Worm (Caenorhabditis elegans) whole organism, L2 larva: ENCODE data around the gene C46F9.5.

ENCODE experiments used
- F13H6.1 ChIP-seq: sonication (generic microtip); optimal IDR thresholded peaks from 2 replicates; lab custom pipeline; 2016; ENCODE audit warnings: missing genetic modification characterization, missing compliant biosample characterization
- R02D3.7 ChIP-seq: fragments of 150-350 bp; optimal IDR thresholded peaks from 2 replicates; lab custom pipeline; 2014; ENCODE audit warnings: missing biosample characterization, missing genetic modification characterization
- Y55F3AM.14 ChIP-seq: fragments of 200-800 bp; sonication (Bioruptor generic); optimal IDR thresholded peaks from 2 replicates; lab custom pipeline; 2018; ENCODE audit warnings: mild to moderate bottlenecking, missing genetic modification characterization, missing compliant biosample characterization
- alr-1 ChIP-seq: fragments of 150-350 bp; optimal IDR thresholded peaks from 2 replicates; lab custom pipeline; 2014; ENCODE audit warnings: missing biosample characterization, missing genetic modification characterization
- aly-2 ChIP-seq: fragments of 150-350 bp; optimal IDR thresholded peaks from 2 replicates; lab custom pipeline; 2014; ENCODE audit warnings: missing biosample characterization, missing genetic modification characterization
- ceh-82 ChIP-seq: fragments of 150-350 bp; optimal IDR thresholded peaks from 2 replicates; lab custom pipeline; 2014; ENCODE audit warnings: missing biosample characterization, missing genetic modification characterization
- crh-2 ChIP-seq: sonication (generic microtip); optimal IDR thresholded peaks from 2 replicates; lab custom pipeline; 2017; ENCODE audit warnings: missing biosample characterization, missing genetic modification characterization
- egl-27 ChIP-seq: sonication (generic microtip); optimal IDR thresholded peaks from 3 replicates; lab custom pipeline; 2017; ENCODE audit warnings: missing biosample characterization, missing genetic modification reagents, missing genetic modification characterization
- elt-1 ChIP-seq: fragments of 150-350 bp; optimal IDR thresholded peaks from 2 replicates; lab custom pipeline; 2014; ENCODE audit warnings: missing biosample characterization, missing genetic modification characterization
- fos-1 ChIP-seq: fragments of 150-350 bp; optimal IDR thresholded peaks from 2 replicates; lab custom pipeline; 2014; ENCODE audit warnings: missing biosample characterization, missing genetic modification characterization
- gmeb-1 ChIP-seq: fragments of 150-350 bp; optimal IDR thresholded peaks from 2 replicates; lab custom pipeline; 2014; ENCODE audit warnings: missing biosample characterization, missing genetic modification characterization
- lin-11 ChIP-seq: fragments of 150-350 bp; sonication (generic microtip); optimal IDR thresholded peaks from 2 replicates; lab custom pipeline; 2014; ENCODE audit warnings: missing biosample characterization, missing genetic modification characterization, inconsistent platforms, mixed read lengths
- lsy-2 ChIP-seq, 2 experiments: fragments of 150-350 bp in 1 of 2; sonication (generic microtip) in 1 of 2; optimal IDR thresholded peaks; 2 replicates each; lab custom pipeline; 2014 to 2017; ENCODE audit warnings: missing biosample characterization in 2 of 2, missing genetic modification characterization in 2 of 2
- mab-5 ChIP-seq: fragments of 150-350 bp; optimal IDR thresholded peaks from 2 replicates; lab custom pipeline; 2014; ENCODE audit warnings: missing biosample characterization, missing genetic modification characterization
- mbf-1 ChIP-seq: sonication (generic microtip); optimal IDR thresholded peaks from 2 replicates; lab custom pipeline; 2017; ENCODE audit warnings: missing biosample characterization, missing genetic modification characterization
- mdl-1 ChIP-seq, 2 experiments: fragments of 150-350 bp in 1 of 2; sonication (generic microtip) in 1 of 2; optimal IDR thresholded peaks; 2 replicates each; lab custom pipeline; 2017; ENCODE audit warnings: missing biosample characterization in 2 of 2, missing genetic modification characterization in 2 of 2
- nhr-10 ChIP-seq: sonication (generic microtip); optimal IDR thresholded peaks from 2 replicates; lab custom pipeline; 2017; ENCODE audit warnings: missing biosample characterization, missing genetic modification characterization
- nhr-11 ChIP-seq: fragments of 150-350 bp; optimal IDR thresholded peaks from 2 replicates; lab custom pipeline; 2014; ENCODE audit warnings: missing biosample characterization, missing genetic modification characterization
- nhr-12 ChIP-seq: fragments of 150-350 bp; optimal IDR thresholded peaks from 2 replicates; lab custom pipeline; 2014; ENCODE audit warnings: missing biosample characterization, missing genetic modification characterization
- nhr-21 ChIP-seq: fragments of 150-350 bp; optimal IDR thresholded peaks from 2 replicates; lab custom pipeline; 2014; ENCODE audit warnings: missing biosample characterization, missing genetic modification characterization
- nhr-23 ChIP-seq: fragments of 150-350 bp; optimal IDR thresholded peaks from 2 replicates; lab custom pipeline; 2014; ENCODE audit warnings: missing biosample characterization, missing genetic modification reagents, missing genetic modification characterization
- nhr-237 ChIP-seq: fragments of 150-350 bp; optimal IDR thresholded peaks from 2 replicates; lab custom pipeline; 2014; ENCODE audit warnings: missing biosample characterization, missing genetic modification characterization
- nhr-25 ChIP-seq: fragments of 150-350 bp; sonication (generic microtip); optimal IDR thresholded peaks from 3 replicates; lab custom pipeline; 2014; ENCODE audit warnings: missing biosample characterization, missing genetic modification characterization
- nhr-6 ChIP-seq: fragments of 150-350 bp; optimal IDR thresholded peaks from 2 replicates; lab custom pipeline; 2014; ENCODE audit warnings: missing biosample characterization, missing genetic modification characterization
- nhr-77 ChIP-seq: fragments of 150-350 bp; optimal IDR thresholded peaks from 2 replicates; lab custom pipeline; 2014; ENCODE audit warnings: missing biosample characterization, missing genetic modification characterization
- peb-1 ChIP-seq: fragments of 150-350 bp; optimal IDR thresholded peaks from 2 replicates; lab custom pipeline; 2014; ENCODE audit warnings: missing biosample characterization, missing genetic modification characterization
- skn-1 ChIP-seq: sonication (generic microtip); optimal IDR thresholded peaks from 2 replicates; lab custom pipeline; 2017; ENCODE audit warnings: missing biosample characterization, missing genetic modification characterization
- sma-3 ChIP-seq: sonication (generic microtip); optimal IDR thresholded peaks from 2 replicates; lab custom pipeline; 2016; ENCODE audit warnings: missing genetic modification reagents, missing genetic modification characterization, missing compliant biosample characterization
- sma-9 ChIP-seq, 2 experiments: fragments of 150-350 bp in 1 of 2; sonication (generic microtip) in 1 of 2; optimal IDR thresholded peaks; 2 replicates each; lab custom pipeline; 2014 to 2016; ENCODE audit warnings: missing genetic modification characterization in 2 of 2, mild to moderate bottlenecking in 1 of 2, missing biosample characterization in 1 of 2, missing compliant biosample characterization in 1 of 2, missing genetic modification reagents in 1 of 2, moderate library complexity in 1 of 2
- snpc-4 ChIP-seq: fragments of 150-350 bp; optimal IDR thresholded peaks from 2 replicates; lab custom pipeline; 2014; ENCODE audit warnings: missing biosample characterization, missing genetic modification characterization
- unc-39 ChIP-seq: fragments of 150-350 bp; optimal IDR thresholded peaks from 2 replicates; lab custom pipeline; 2014; ENCODE audit warnings: missing biosample characterization, missing genetic modification characterization
- unc-62 ChIP-seq: fragments of 150-350 bp; optimal IDR thresholded peaks from 2 replicates; lab custom pipeline; 2014; ENCODE audit warnings: missing biosample characterization, missing genetic modification reagents, missing genetic modification characterization
- zag-1 ChIP-seq: fragments of 150-350 bp; optimal IDR thresholded peaks from 2 replicates; lab custom pipeline; 2014; ENCODE audit warnings: missing biosample characterization, missing genetic modification characterization
- ztf-11 ChIP-seq: sonication (generic microtip); optimal IDR thresholded peaks from 2 replicates; lab custom pipeline; 2017; ENCODE audit warnings: missing biosample characterization, missing genetic modification characterization
- ztf-4 ChIP-seq: fragments of 150-350 bp; optimal IDR thresholded peaks from 2 replicates; lab custom pipeline; 2014; ENCODE audit warnings: missing biosample characterization, missing genetic modification characterization

C46F9.5 gene

DNA sequence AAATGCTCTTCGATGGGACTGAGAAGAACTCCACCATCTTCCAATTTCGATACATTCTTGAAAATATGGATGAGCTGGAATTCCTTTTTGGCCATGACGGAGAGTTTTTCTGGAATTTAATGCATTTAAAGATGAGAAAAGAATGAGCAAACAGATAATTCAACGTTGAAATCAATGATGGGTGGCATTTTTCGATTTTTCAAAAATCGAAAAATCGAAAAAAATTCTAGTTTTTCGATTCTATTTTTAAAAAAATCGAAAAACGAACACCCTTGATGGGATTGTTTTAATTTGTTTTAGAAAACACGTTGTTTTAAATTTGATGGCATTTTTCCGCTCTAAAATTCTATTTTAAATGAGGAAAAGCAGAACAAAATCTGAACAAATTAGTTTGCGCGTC lies 17.4 kb downstream of the C46F9.5 start, which contains the start of gene math-31:
math-31 (minus strand) TSS at position 101 of the 400 bp plus-strand sequence.
- TF ChIP-seq unc-62 (GFP tag; lab: Kevin White, UChicago) (no peak), nhr-11 (no peak), elt-1 (tag; lab: Kevin White, UChicago) (no peak), nhr-25 (tag; lab: Kevin White, UChicago) (no peak), unc-39 (no peak), sma-9 (GFP tag; optimal IDR thresholded peaks at IDR 0.05; lab: Kevin White, UChicago) (no peak), sma-9 (tag; optimal IDR thresholded peaks at IDR 0.05; lab: Kevin White, UChicago) (no peak)

DNA sequence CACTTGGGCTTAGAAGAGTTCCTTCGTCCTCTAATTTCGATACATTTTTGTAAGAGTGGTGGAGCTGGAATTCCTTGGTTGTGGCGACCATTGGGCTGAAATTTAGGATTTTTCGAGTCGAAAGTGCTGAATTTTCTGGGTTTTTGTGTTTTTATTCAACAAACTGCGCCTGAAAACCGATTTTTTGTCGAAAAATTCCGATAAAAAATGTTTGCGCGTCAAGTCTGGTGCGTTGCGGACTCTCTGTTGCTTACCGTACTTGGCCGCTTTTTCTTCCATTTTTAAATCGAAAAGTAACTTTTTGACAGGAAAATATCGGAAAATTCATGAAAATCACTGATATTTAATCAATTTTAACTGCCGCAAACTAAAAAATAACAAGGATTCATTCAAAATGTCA lies 22.5 kb downstream of the C46F9.5 start, which contains the start of gene bath-4:
bath-4 (minus strand) TSS at position 101 of the 400 bp plus-strand sequence.
- TF ChIP-seq skn-1 (tag; lab: Kevin White, UChicago): no peak
- TF ChIP-seq nhr-11: no peak
- no peak for TF ChIP-seq lsy-2 (tag; optimal IDR thresholded peaks at IDR 0.05; lab: Kevin White, UChicago)
- no peak for TF ChIP-seq R02D3.7 (tag; lab: Kevin White, UChicago)
- no peak for TF ChIP-seq nhr-21 (tag; lab: Kevin White, UChicago)
- no peak for TF ChIP-seq peb-1 (tag; lab: Kevin White, UChicago)
- no peak for TF ChIP-seq alr-1 (tag; lab: Kevin White, UChicago)
- TF ChIP-seq nhr-77: no peak
- TF ChIP-seq nhr-6: no peak
- no peak for TF ChIP-seq F13H6.1

DNA sequence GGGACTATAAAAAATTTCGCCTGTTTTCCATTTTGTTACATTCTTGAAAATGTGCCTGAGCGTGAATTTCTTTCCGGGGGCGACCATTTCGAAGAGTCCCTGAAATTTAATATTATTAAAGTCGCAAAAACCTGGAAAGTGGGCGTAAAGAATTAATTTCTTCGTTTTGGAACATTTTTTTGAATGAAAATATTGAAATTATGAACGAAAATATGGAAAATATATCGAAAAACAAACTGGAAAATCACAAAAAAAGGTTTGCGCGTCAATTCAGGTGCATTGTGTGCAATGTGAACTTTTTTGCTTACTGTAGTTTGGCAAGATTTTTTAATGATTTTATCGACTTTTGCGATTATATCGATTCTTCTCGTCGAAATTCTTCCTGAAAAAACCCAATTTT lies 25.6 kb downstream of the C46F9.5 start, which contains the start of gene bath-7:
bath-7 (minus strand) TSS at position 101 of the 400 bp plus-strand sequence.
- no peak for TF ChIP-seq nhr-10 (tag; lab: Kevin White, UChicago)
- TF ChIP-seq skn-1 (tag; lab: Kevin White, UChicago): no peak
- TF ChIP-seq egl-27: no peak
- TF ChIP-seq F13H6.1: no peak
- no peak for TF ChIP-seq mdl-1 (tag; optimal IDR thresholded peaks at IDR 0.05; lab: Kevin White, UChicago)
- TF ChIP-seq sma-9 (GFP tag; optimal IDR thresholded peaks at IDR 0.05; lab: Kevin White, UChicago): no peak
- no peak for TF ChIP-seq sma-9 (tag; optimal IDR thresholded peaks at IDR 0.05; lab: Kevin White, UChicago)

DNA sequence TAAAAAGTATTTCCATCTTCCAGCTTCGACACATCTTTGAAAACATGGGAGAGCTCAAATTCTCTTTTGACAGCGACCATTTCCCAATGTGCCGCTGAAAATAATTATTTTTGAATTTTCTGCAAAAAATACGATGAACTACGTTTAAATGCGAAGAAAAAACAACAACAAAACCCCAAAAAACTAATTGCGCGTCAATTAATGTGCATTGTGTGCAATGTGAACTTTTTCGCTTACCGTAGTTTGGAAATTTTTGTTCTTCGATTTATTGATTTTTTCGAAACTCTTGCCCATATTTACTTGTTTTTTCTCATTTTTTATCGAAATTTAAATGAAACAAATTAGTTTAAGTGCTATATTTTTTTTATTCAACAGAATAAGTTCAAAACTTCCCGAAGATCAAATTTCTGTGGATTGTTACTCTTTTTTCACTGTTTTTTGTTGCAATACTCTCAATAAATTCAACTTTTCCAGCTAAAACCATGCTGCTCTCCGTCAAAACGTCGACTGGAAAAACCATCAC lies 27.3 kb downstream of the C46F9.5 start, which contains the start of the genes bath-2 and F52C6.4:
bath-2 (minus strand) TSS at position 101 of the 523 bp plus-strand sequence.
F52C6.4 (plus strand) TSS at position 473 of the 523 bp plus-strand sequence.
- TF ChIP-seq ztf-11: no peak
- TF ChIP-seq mdl-1 (tag; optimal IDR thresholded peaks at IDR 0.05; lab: Kevin White, UChicago): no peak
- no peak for TF ChIP-seq nhr-77
- no peak for TF ChIP-seq Y55F3AM.14 (GFP tag; lab: Kevin White, UChicago)
- no peak for TF ChIP-seq nhr-11
- TF ChIP-seq ceh-82 (tag; lab: Kevin White, UChicago): no peak
- no peak for TF ChIP-seq fos-1
- TF ChIP-seq lin-11 (tag; lab: Kevin White, UChicago): no peak
- TF ChIP-seq nhr-237 (tag; lab: Kevin White, UChicago): no peak
- TF ChIP-seq sma-9 (GFP tag; optimal IDR thresholded peaks at IDR 0.05; lab: Kevin White, UChicago): no peak
- TF ChIP-seq sma-9 (tag; optimal IDR thresholded peaks at IDR 0.05; lab: Kevin White, UChicago): no peak
- TF ChIP-seq mbf-1 (tag; lab: Kevin White, UChicago): no peak
- TF ChIP-seq gmeb-1 (tag; lab: Kevin White, UChicago): no peak
- no peak for TF ChIP-seq nhr-12
- no peak for TF ChIP-seq aly-2 (tag; lab: Kevin White, UChicago)
- TF ChIP-seq crh-2: no peak
- no peak for TF ChIP-seq R02D3.7 (tag; lab: Kevin White, UChicago)
- no peak for TF ChIP-seq egl-27
- TF ChIP-seq zag-1 (tag; lab: Kevin White, UChicago): no peak
- no peak for TF ChIP-seq snpc-4 (tag; lab: Kevin White, UChicago)

DNA sequence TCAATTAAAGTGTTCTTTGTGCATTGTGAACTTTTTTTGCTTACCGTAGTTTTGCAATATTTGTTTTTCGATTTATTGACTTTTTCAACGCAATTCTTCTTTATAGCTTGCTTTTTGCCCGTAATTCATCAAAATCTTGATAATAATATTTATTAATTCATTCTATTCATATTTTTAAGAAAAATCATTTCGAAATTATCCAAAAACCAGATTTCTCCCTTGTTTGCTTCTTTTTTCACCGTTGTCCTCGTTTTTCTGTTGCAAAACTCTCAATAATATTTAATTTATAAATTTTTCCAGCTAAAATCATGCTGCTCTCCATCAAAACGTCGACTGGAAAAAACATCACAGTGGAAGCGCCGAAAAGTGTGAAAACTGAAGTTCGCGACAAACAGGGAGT lies 29.1 kb downstream of the C46F9.5 start, which contains the start of gene F52C6.3:
F52C6.3 (plus strand) TSS at position 301 of the 400 bp plus-strand sequence.
- TF ChIP-seq nhr-6 (no peak), ztf-4 (no peak), nhr-237 (tag; lab: Kevin White, UChicago) (no peak), mab-5 (no peak), nhr-23 (tag; lab: Kevin White, UChicago) (no peak), nhr-12 (no peak), sma-3 (GFP tag; lab: Kevin White, UChicago) (no peak), crh-2 (no peak), ztf-11 (no peak), F13H6.1 (no peak), sma-9 (GFP tag; optimal IDR thresholded peaks at IDR 0.05; lab: Kevin White, UChicago) (no peak), sma-9 (tag; optimal IDR thresholded peaks at IDR 0.05; lab: Kevin White, UChicago) (no peak), fos-1 (no peak), elt-1 (tag; lab: Kevin White, UChicago) (no peak)
